Fruit fly (Drosophila melanogaster) S2 (cell line): Measurements from ENCODE around the gene CG32069.

Source experiments
- CG8478 ChIP-seq: fragments of >200 bp; optimal IDR thresholded peaks from 2 replicates; lab custom pipeline; 2018
- CTCF ChIP-seq, 2 experiments: fragments of >200 bp; optimal IDR thresholded peaks; 2 replicates each; lab custom pipeline; 2018

DNA sequence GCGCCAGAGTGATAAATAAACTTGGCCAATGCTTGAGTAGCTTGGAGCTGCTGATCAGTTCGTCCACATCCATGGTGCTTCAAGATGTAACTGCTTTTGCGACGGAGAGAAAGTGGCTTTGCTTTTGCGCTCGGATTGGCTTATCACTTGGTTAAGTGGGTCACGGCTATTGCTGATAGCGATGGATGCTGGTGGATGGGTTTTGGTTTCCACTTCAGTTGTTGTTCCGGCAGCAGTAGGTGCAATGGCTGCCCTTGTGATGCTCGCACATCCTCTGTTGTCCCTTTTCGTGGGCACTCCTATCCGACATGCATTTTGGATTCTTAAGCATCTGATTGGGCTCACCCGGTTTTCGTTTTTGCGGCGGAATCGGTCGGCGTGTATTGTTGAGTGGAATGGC lies 31.9 kb upstream of the CG32069 start:
- TF ChIP-seq CG8478 (no peak), CTCF (optimal IDR thresholded peaks at IDR 0.05; lab: Kevin White, UChicago) (no peak)
